Worm (Caenorhabditis elegans) whole organism, L3 larva: Measurements from ENCODE around the gene chtb-1.

Experiments
- R02D3.7 ChIP-seq: fragments of 150-350 bp; optimal IDR thresholded peaks from 2 replicates; lab custom pipeline; 2014; ENCODE audit warnings: missing biosample characterization, missing genetic modification characterization
- ceh-28 ChIP-seq: fragments of 150-350 bp; optimal IDR thresholded peaks from 2 replicates; lab custom pipeline; 2014; ENCODE audit warnings: missing biosample characterization, missing genetic modification reagents, missing genetic modification characterization
- ceh-82 ChIP-seq: fragments of 150-350 bp; optimal IDR thresholded peaks from 2 replicates; lab custom pipeline; 2014; ENCODE audit warnings: missing biosample characterization, missing genetic modification characterization
- egl-5 ChIP-seq: fragments of 150-350 bp; optimal IDR thresholded peaks from 2 replicates; lab custom pipeline; 2017; ENCODE audit warnings: missing biosample characterization, missing genetic modification reagents, missing genetic modification characterization, inconsistent platforms
- elt-1 ChIP-seq: fragments of 150-350 bp; optimal IDR thresholded peaks from 2 replicates; lab custom pipeline; 2014; ENCODE audit warnings: missing biosample characterization, missing genetic modification characterization
- fkh-10 ChIP-seq: sonication (generic microtip); optimal IDR thresholded peaks from 2 replicates; lab custom pipeline; 2017; ENCODE audit warnings: missing biosample characterization, missing genetic modification reagents, missing genetic modification characterization
- jun-1 ChIP-seq: fragments of 150-350 bp; optimal IDR thresholded peaks from 2 replicates; lab custom pipeline; 2014; ENCODE audit warnings: missing biosample characterization, missing genetic modification reagents, missing genetic modification characterization
- nhr-11 ChIP-seq: fragments of 150-350 bp; optimal IDR thresholded peaks from 2 replicates; lab custom pipeline; 2014; ENCODE audit warnings: missing biosample characterization, missing genetic modification characterization
- nhr-28 ChIP-seq: fragments of 150-350 bp; optimal IDR thresholded peaks from 2 replicates; lab custom pipeline; 2014; ENCODE audit warnings: missing biosample characterization, missing genetic modification characterization
- skn-1 ChIP-seq: fragments of 150-350 bp; optimal IDR thresholded peaks from 2 replicates; lab custom pipeline; 2014; ENCODE audit warnings: missing biosample characterization, missing genetic modification characterization
- snpc-4 ChIP-seq: fragments of 150-350 bp; optimal IDR thresholded peaks from 2 replicates; lab custom pipeline; 2014; ENCODE audit warnings: missing biosample characterization, missing genetic modification characterization
- tbx-2 ChIP-seq: sonication (generic microtip); optimal IDR thresholded peaks from 2 replicates; lab custom pipeline; 2016; ENCODE audit warnings: mild to moderate bottlenecking, missing genetic modification characterization, missing compliant biosample characterization
- unc-62 ChIP-seq: fragments of 150-350 bp; sonication (generic microtip); optimal IDR thresholded peaks from 4 replicates; lab custom pipeline; 2014; ENCODE audit warnings: missing biosample characterization, missing genetic modification reagents, missing genetic modification characterization
- zag-1 ChIP-seq: fragments of 150-350 bp; optimal IDR thresholded peaks from 2 replicates; lab custom pipeline; 2014; ENCODE audit warnings: missing biosample characterization, missing genetic modification characterization

DNA sequence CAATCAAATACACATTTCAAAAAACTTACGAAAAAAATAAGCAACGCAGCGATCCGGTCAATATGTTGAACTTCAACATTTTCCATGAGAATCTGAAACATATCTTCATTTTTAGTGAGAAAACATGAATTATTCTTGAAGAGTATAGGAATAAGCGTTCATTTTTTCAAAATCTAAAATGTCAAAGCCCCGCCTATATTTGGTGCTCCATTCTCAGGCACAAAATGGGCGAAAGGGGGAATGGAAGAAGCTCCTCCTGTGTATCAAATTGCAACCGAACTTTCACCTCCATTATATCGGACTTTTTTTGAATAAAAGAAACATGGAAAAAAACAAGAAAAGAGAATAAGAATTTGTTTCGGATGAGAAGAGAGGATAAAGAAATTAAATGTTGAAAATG is 48.7 kb downstream of the chtb-1 start, which contains the start of gene srx-45:
- TF ChIP-seq zag-1 (tag; lab: Kevin White, UChicago) (no peak), jun-1 (no peak), ceh-28 (tag; lab: Kevin White, UChicago) (no peak), nhr-11 (tag; lab: Kevin White, UChicago) (no peak), unc-62 (GFP tag; lab: Kevin White, UChicago) (no peak), fkh-10 (no peak), tbx-2 (tag; lab: Kevin White, UChicago) (no peak), skn-1 (tag; lab: Kevin White, UChicago) (no peak), snpc-4 (no peak), nhr-28 (tag; lab: Kevin White, UChicago) (no peak), R02D3.7 (tag; lab: Kevin White, UChicago) (no peak), ceh-82 (no peak), elt-1 (tag; lab: Kevin White, UChicago) (no peak), egl-5 (tag; lab: Kevin White, UChicago) (no peak)
